Fruit fly (Drosophila melanogaster): Measurements from ENCODE around the gene CG16888.
A peak's percentile ranks its signal among the peaks of the same experiment; 100 is the strongest.

CG16888 gene

DNA sequence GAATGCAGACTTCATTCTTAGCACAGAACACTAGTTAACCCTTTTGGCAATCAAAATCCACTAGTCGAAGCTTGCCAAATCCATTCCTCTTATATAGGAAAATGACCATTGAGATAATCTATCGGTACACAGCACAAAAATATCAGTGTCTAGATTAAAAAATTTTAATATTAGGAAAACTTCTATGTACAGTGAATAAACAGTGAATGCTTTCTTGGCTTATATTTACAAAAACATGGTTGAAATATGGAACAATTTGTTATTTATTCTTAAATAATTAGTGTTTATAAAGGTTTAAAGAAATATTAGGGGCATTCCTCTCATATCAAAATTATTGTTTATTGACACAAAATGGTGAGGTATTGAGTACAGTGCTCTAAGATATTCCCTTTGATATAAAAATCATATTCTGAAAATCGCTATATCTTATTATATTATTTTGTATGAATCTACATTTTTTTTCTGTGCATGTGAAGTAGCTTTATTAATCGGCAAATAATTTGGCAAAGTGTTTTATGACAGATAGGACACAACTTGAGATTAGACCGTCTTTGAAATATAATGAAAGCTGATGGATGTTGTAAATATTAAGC lies 30.7 kb upstream of the CG16888 start, which contains the start of gene CG33306 (continued):
- TF ChIP-seq CG4360 (GFP tag; IDR thresholded peaks at IDR 0.05) (no peak), Bteb2 (GFP tag; optimal IDR thresholded peaks at IDR 0.05) (no peak), CG12391 (tag; optimal IDR thresholded peaks at IDR 0.05) (peak; percentile 24)

DNA sequence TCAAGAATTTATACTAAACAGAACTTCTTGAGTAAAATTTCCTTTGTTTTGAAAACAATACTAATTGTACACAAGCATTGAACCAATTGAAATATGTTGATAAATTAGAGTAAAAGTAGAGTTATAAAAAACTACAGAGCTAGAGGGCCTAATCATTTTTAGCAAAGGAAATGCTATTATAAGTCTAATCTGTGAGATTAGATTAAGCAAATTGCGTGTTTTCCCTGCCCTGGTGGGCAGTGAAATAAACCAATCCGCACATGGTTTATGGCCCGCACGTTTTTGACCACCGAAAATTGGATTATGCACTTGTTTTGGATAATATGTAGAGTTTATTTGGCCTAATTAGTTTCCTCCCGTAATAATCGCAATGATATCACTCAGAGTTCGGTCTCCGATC lies 29.5 kb upstream of the CG16888 start:
- no peak for TF ChIP-seq CG2712 (tag; optimal IDR thresholded peaks at IDR 0.05)
- peak; percentile 86 for TF ChIP-seq exex (tag; optimal IDR thresholded peaks at IDR 0.05)
- no peak for TF ChIP-seq odd (GFP tag; optimal IDR thresholded peaks at IDR 0.05)
- TF ChIP-seq sug (tag; optimal IDR thresholded peaks at IDR 0.05) = peak; percentile 75
- no peak for TF ChIP-seq CG10147 (GFP tag; optimal IDR thresholded peaks at IDR 0.05)
- peak; percentile 45 for TF ChIP-seq cwo (GFP tag; optimal IDR thresholded peaks at IDR 0.05)

DNA sequence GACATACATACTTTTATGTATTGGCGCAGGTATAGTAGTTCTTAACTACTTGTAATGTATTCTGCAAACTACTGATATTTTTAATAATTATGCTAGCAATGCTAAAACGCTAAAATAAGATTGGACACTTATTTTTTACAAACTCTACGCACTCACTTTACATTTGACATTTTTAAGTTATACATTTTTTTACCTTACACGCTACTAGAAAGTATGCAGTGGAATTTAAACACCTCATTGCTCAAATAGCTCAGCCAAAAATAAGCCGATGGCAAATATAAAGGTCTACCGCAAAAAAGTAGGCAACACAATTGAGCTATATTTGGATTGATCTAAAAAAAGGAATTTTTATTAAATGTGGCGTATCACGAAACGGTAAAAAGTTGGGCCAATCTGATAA lies 29.0 kb upstream of the CG16888 start:
- TF ChIP-seq knrl (GFP tag; IDR thresholded peaks at IDR 0.05; ENCODE audit: partially characterized antibody) (peak; percentile 59; the same call in 2 of the 3 replicates), CG7987 (GFP tag; optimal IDR thresholded peaks at IDR 0.05) (no peak), CTCF (GFP tag; optimal IDR thresholded peaks at IDR 0.05) (peak; percentile 86), gce (GFP tag; IDR thresholded peaks at IDR 0.05) (no peak), Adf1 (GFP tag; IDR thresholded peaks at IDR 0.05) (no peak), fru (optimal IDR thresholded peaks at IDR 0.05) (no peak), Atf6 (GFP tag; IDR thresholded peaks at IDR 0.05) (no peak), nerfin-1 (tag; optimal IDR thresholded peaks at IDR 0.05) (peak; percentile 37), toy (GFP tag; IDR thresholded peaks at IDR 0.05) (no peak), Hr39 (optimal IDR thresholded peaks at IDR 0.05) (no peak), Poxn (GFP tag; IDR thresholded peaks at IDR 0.05) (no peak), CG11456 (GFP tag; IDR thresholded peaks at IDR 0.05) (no peak), CG11696 (GFP tag; IDR thresholded peaks at IDR 0.05) (no peak), trem (tag; optimal IDR thresholded peaks at IDR 0.05) (peak; percentile 35), CG6791 (GFP tag; IDR thresholded peaks at IDR 0.05; ENCODE audit: partially characterized antibody) (no peak), amos (GFP tag; IDR thresholded peaks at IDR 0.05; ENCODE audit: partially characterized antibody) (peak; percentile 52; the same call in 1 of the 2 replicates), CG2199 (GFP tag; IDR thresholded peaks at IDR 0.05) (peak; percentile 72; the same call in 2 of the 3 replicates), chm (GFP tag; IDR thresholded peaks at IDR 0.05) (no peak), CG13287 (GFP tag; IDR thresholded peaks at IDR 0.05; ENCODE audit: partially characterized antibody) (no peak), CG6765 (GFP tag; optimal IDR thresholded peaks at IDR 0.05) (no peak), CG3838 (GFP tag; optimal IDR thresholded peaks at IDR 0.05) (no peak), CG17829 (tag; optimal IDR thresholded peaks at IDR 0.05) (peak; percentile 26), CG14710 (tag; optimal IDR thresholded peaks at IDR 0.05) (peak; percentile 12), CG2712 (tag; optimal IDR thresholded peaks at IDR 0.05) (peak; percentile 20), Opbp (GFP tag; IDR thresholded peaks at IDR 0.05; ENCODE audit: partially characterized antibody) (peak; percentile 53; the same call in 1 of the 3 replicates), CG12391 (tag; optimal IDR thresholded peaks at IDR 0.05) (no peak), Bgb (GFP tag; IDR thresholded peaks at IDR 0.05; ENCODE audit: partially characterized antibody) (0 out of 2 replicates have a peak, but pooled peaks have one; percentile 17), CG14441 (GFP tag; IDR thresholded peaks at IDR 0.05) (no peak), az2 (GFP tag; optimal IDR thresholded peaks at IDR 0.05) (no peak), Eip74EF (GFP tag; optimal IDR thresholded peaks at IDR 0.05) (no peak), CG13775 (GFP tag; optimal IDR thresholded peaks at IDR 0.05) (no peak), stwl (tag; optimal IDR thresholded peaks at IDR 0.05) (peak; percentile 71), CrebB (tag; optimal IDR thresholded peaks at IDR 0.05) (no peak), CG1603 (tag; optimal IDR thresholded peaks at IDR 0.05) (no peak), CG9609 (GFP tag; optimal IDR thresholded peaks at IDR 0.05) (no peak)

Data from whole organism, embryonic.